Worm (Caenorhabditis elegans) whole organism, young adult: ENCODE measurements around the gene egl-4.

Source experiments
- aptf-2 ChIP-seq: fragments of 200-800 bp; sonication (Bioruptor generic); conservative IDR thresholded peaks from 2 replicates; pipeline ENCODE4 v1.3.6; 2022; ENCODE audit warnings: missing genetic modification reagents, missing genetic modification characterization, missing compliant biosample characterization

egl-4 gene

DNA sequence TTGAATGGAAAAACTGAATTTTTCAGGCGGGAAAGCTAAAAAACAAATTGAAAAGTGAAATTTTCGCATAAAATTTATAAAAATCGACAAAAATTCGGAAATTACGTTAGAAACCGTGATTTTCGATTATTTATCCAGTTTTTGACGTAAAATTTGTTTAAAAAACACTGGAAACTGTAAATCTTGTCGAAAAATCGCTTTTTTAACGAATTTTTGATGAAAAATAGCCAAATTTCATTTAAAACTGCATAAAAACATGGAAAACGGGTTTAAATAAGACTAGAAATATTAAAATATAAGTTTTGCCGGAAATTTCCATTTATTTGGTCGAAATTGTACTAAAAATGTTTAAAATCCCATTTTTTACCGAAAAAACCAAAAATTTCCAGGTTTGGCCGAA, 76.3 kb downstream of the egl-4 start:
- TF ChIP-seq aptf-2 = no peak
